Fruit fly (Drosophila melanogaster) whole organism, pupa: ENCODE data around the gene ThrRS.
A peak's percentile ranks its signal among the peaks of the same experiment; 100 is the strongest.

Experiments
- CG10348 ChIP-seq: fragments of 200-800 bp; sonication (Bioruptor generic); IDR thresholded peaks from 2 replicates; pipeline ENCODE4 v1.3.6; 2022; ENCODE audit warnings: missing biosample characterization, missing genetic modification characterization
- CG12605 ChIP-seq: fragments of 200-800 bp; sonication (Bioruptor generic); IDR thresholded peaks from 2 replicates; pipeline ENCODE4 v1.3.6; 2022; ENCODE audit warnings: missing biosample characterization, missing genetic modification characterization
- CG13204 ChIP-seq: fragments of 200-800 bp; sonication (Bioruptor generic); optimal IDR thresholded peaks from 2 replicates; lab custom pipeline; 2018; ENCODE audit warnings: missing biosample characterization, mild to moderate bottlenecking, missing genetic modification characterization, moderate library complexity
- CG14655 ChIP-seq: fragments of 200-800 bp; sonication (Bioruptor generic); optimal IDR thresholded peaks from 3 replicates; lab custom pipeline; 2017; ENCODE audit warnings: mild to moderate bottlenecking, missing biosample characterization, missing genetic modification reagents, missing genetic modification characterization
- CG15710 ChIP-seq: fragments of 200-800 bp; sonication (Bioruptor generic); optimal IDR thresholded peaks from 2 replicates; lab custom pipeline; 2018; ENCODE audit warnings: missing biosample characterization, mild to moderate bottlenecking, missing genetic modification characterization, moderate library complexity
- CG17806 ChIP-seq: fragments of 200-800 bp; sonication (Bioruptor generic); optimal IDR thresholded peaks from 2 replicates; lab custom pipeline; 2018; ENCODE audit warnings: missing biosample characterization, mild to moderate bottlenecking, missing genetic modification characterization, moderate library complexity
- CG32121 ChIP-seq: fragments of 200-800 bp; sonication (Bioruptor generic); IDR thresholded peaks from 2 replicates; pipeline ENCODE4 v1.3.6; 2022; ENCODE audit warnings: missing biosample characterization, missing genetic modification characterization
- CG34367 ChIP-seq: fragments of 200-800 bp; sonication (Bioruptor generic); optimal IDR thresholded peaks from 2 replicates; lab custom pipeline; 2018; ENCODE audit warnings: missing biosample characterization, mild to moderate bottlenecking, missing genetic modification characterization
- CG4496 ChIP-seq: fragments of 200-800 bp; sonication (Bioruptor generic); IDR thresholded peaks from 3 replicates; pipeline ENCODE4 v1.3.6; 2022; ENCODE audit warnings: missing biosample characterization, missing genetic modification characterization
- CG8159 ChIP-seq: fragments of 200-800 bp; sonication (Bioruptor generic); optimal IDR thresholded peaks from 3 replicates; lab custom pipeline; 2018; ENCODE audit warnings: missing biosample characterization, mild to moderate bottlenecking, missing genetic modification characterization, moderate library complexity
- CG8301 ChIP-seq: fragments of 200-800 bp; sonication (Bioruptor generic); optimal IDR thresholded peaks from 2 replicates; lab custom pipeline; 2018; ENCODE audit warnings: missing biosample characterization, mild to moderate bottlenecking, missing genetic modification characterization
- CG9948 ChIP-seq: fragments of 200-800 bp; sonication (Bioruptor generic); optimal IDR thresholded peaks from 2 replicates; lab custom pipeline; 2018; ENCODE audit warnings: missing biosample characterization, mild to moderate bottlenecking, missing genetic modification characterization, moderate library complexity
- D1 ChIP-seq: fragments of 200-800 bp; sonication (Bioruptor generic); optimal IDR thresholded peaks from 2 replicates; lab custom pipeline; 2018; ENCODE audit warnings: missing biosample characterization, mild to moderate bottlenecking, missing genetic modification characterization, moderate library complexity
- EcR ChIP-seq: fragments of 200-800 bp; sonication (Bioruptor generic); optimal IDR thresholded peaks from 3 replicates; lab custom pipeline; 2019; ENCODE audit warnings: missing biosample characterization, missing genetic modification characterization, mild to moderate bottlenecking, moderate library complexity, missing genetic modification reagents
- Ets98B ChIP-seq: fragments of 200-800 bp; sonication (Bioruptor generic); IDR thresholded peaks from 2 replicates; pipeline ENCODE4 v1.3.6; 2022; ENCODE audit warnings: missing biosample characterization, missing genetic modification characterization
- Pif1A ChIP-seq: fragments of 200-800 bp; sonication (Bioruptor generic); optimal IDR thresholded peaks from 3 replicates; lab custom pipeline; 2016; ENCODE audit warnings: missing biosample characterization, missing genetic modification characterization
- Snoo ChIP-seq: fragments of 200-800 bp; sonication (Bioruptor generic); optimal IDR thresholded peaks from 3 replicates; lab custom pipeline; 2017; ENCODE audit warnings: missing biosample characterization, mild to moderate bottlenecking, missing genetic modification characterization, inconsistent platforms
- fd96Ca ChIP-seq: fragments of 200-800 bp; sonication (Bioruptor generic); IDR thresholded peaks from 3 replicates; pipeline ENCODE4 v1.3.6; 2022; ENCODE audit warnings: missing biosample characterization, missing genetic modification characterization
- gl ChIP-seq: fragments of 200-800 bp; sonication (Bioruptor generic); optimal IDR thresholded peaks from 2 replicates; lab custom pipeline; 2018; ENCODE audit warnings: missing biosample characterization, mild to moderate bottlenecking, missing genetic modification characterization
- rn ChIP-seq: fragments of 200-800 bp; sonication (Bioruptor generic); IDR thresholded peaks from 2 replicates; pipeline ENCODE4 v1.3.6; 2022; ENCODE audit warnings: missing biosample characterization, missing genetic modification characterization

Gene ThrRS

DNA sequence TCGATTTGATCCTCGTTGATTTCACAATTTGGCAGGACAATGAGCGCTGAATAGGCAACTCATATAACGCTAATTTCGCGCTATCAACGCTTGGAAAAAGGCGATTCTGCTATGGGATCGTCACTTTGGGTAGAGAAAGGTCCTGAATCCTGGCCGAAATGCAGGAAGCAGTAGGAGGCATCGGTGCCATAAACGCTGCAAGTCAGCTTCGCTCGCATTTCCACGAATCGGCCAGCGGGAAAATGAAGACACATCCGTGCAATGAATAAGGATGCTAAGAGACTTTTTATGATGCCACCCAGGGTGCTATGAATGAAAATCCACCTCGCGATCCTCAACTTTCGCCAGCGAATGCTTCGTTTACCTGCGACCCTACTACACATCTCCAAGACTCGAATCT, 16.1 kb upstream of the ThrRS start:
- no peak for TF ChIP-seq Pif1A (GFP tag; lab: Kevin White, UChicago)
- no peak for TF ChIP-seq EcR (GFP tag; lab: Kevin White, UChicago)
- no peak for TF ChIP-seq Ets98B (GFP tag; lab: Robert Waterston, UW)
- TF ChIP-seq fd96Ca (GFP tag; lab: Robert Waterston, UW) = no peak
- TF ChIP-seq CG8159 (tag; lab: Kevin White, UChicago) = no peak

- no peak for TF ChIP-seq CG8301 (tag; lab: Kevin White, UChicago)
- TF ChIP-seq CG13204 = no peak
- no peak for TF ChIP-seq EcR (GFP tag; lab: Kevin White, UChicago)
- no peak for TF ChIP-seq CG32121 (GFP tag; lab: Robert Waterston, UW)
- TF ChIP-seq CG14655 (GFP tag; lab: Kevin White, UChicago) = no peak
- TF ChIP-seq CG8159 (tag; lab: Kevin White, UChicago) = no peak
- no peak for TF ChIP-seq CG12605
- no peak for TF ChIP-seq CG34367
- no peak for TF ChIP-seq Ets98B (GFP tag; lab: Robert Waterston, UW)
- no peak for TF ChIP-seq CG15710 (tag; lab: Kevin White, UChicago)
- no peak for TF ChIP-seq D1 (tag; lab: Kevin White, UChicago)
- no peak for TF ChIP-seq CG9948 (tag; lab: Kevin White, UChicago)
Measured at dm6 chr2L:12089145-12089544, 14.4 kb upstream of the ThrRS start.

- TF ChIP-seq CG14655 (GFP tag; lab: Kevin White, UChicago) = no peak
Measured at dm6 chr2L:12091522-12091921, 12.0 kb upstream of the ThrRS start, which contains the start of gene Pex19. Gene Pex19 (plus strand): TSS chr2L:12091822.

DNA sequence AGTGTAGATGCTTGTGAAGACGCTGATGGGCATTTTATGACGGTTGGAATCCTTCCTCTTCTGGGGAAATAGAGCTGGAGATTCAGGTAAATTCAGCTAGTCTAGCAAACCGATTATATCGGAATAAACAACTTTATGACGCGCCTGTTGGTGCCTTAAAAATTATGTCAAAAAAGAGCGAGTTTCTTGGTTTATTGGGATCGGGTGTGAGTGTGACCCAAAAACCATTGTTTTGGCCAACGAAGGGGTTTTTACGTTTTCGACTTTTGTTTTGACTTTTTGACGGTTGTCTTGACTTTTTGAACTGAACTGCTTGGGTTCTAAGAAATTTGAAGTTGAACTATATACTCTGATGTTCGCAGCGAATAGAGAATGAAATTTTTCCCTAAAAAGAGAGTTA, 11.5 kb upstream of the ThrRS start:
- no peak for TF ChIP-seq CG32121 (GFP tag; lab: Robert Waterston, UW)
- TF ChIP-seq CG4496 (GFP tag; lab: Robert Waterston, UW) = no peak
- no peak for TF ChIP-seq CG8159 (tag; lab: Kevin White, UChicago)
- TF ChIP-seq Ets98B (GFP tag; lab: Robert Waterston, UW) = no peak
- no peak for TF ChIP-seq CG10348 (GFP tag; lab: Robert Waterston, UW)
- TF ChIP-seq EcR (GFP tag; lab: Kevin White, UChicago) = no peak

dm6 chr2L:12092719-12093118, 10.8 kb upstream of the ThrRS start:
- TF ChIP-seq CG34367 (no peak), CG15710 (tag; lab: Kevin White, UChicago) (no peak), CG17806 (tag; lab: Kevin White, UChicago) (no peak), D1 (tag; lab: Kevin White, UChicago) (no peak), fd96Ca (GFP tag; lab: Robert Waterston, UW) (no peak), CG8159 (tag; lab: Kevin White, UChicago) (no peak), CG12605 (no peak), CG32121 (GFP tag; lab: Robert Waterston, UW) (no peak)

dm6 chr2L:12093652-12094051, 9.9 kb upstream of the ThrRS start:
- no peak for TF ChIP-seq fd96Ca (GFP tag; lab: Robert Waterston, UW)
- TF ChIP-seq CG10348 (GFP tag; lab: Robert Waterston, UW) = no peak
- TF ChIP-seq rn (GFP tag; lab: Robert Waterston, UW) = no peak
- TF ChIP-seq CG4496 (GFP tag; lab: Robert Waterston, UW) = no peak
- TF ChIP-seq Ets98B (GFP tag; lab: Robert Waterston, UW) = no peak

- TF ChIP-seq Snoo (tag; lab: Kevin White, UChicago) (no peak), CG8301 (tag; lab: Kevin White, UChicago) (no peak), EcR (GFP tag; lab: Kevin White, UChicago) (no peak), CG17806 (tag; lab: Kevin White, UChicago) (no peak)
Measured at dm6 chr2L:12096396-12096813, 7.1 kb upstream of the ThrRS start, which contains the start of the genes CG6712 and Mt2. Gene CG6712 (minus strand): TSS chr2L:12096511. Gene Mt2 (plus strand): TSS chr2L:12096525.

- TF ChIP-seq CG4496 (GFP tag; lab: Robert Waterston, UW) (peak; percentile 52; the same call in 1 of the 3 replicates), rn (GFP tag; lab: Robert Waterston, UW) (0 out of 2 replicates have a peak, but pooled peaks have one; percentile 16), gl (tag; lab: Kevin White, UChicago) (no peak)
Measured at dm6 chr2L:12097698-12098097, 5.9 kb upstream of the ThrRS start, which contains the start of gene Ced-12. Gene Ced-12 (plus strand): TSS chr2L:12097838.
